Fruit fly (Drosophila melanogaster): ENCODE measurements around the gene CG7841.
A peak's percentile ranks its signal among the peaks of the same experiment; 100 is the strongest.

CG7841 gene

DNA sequence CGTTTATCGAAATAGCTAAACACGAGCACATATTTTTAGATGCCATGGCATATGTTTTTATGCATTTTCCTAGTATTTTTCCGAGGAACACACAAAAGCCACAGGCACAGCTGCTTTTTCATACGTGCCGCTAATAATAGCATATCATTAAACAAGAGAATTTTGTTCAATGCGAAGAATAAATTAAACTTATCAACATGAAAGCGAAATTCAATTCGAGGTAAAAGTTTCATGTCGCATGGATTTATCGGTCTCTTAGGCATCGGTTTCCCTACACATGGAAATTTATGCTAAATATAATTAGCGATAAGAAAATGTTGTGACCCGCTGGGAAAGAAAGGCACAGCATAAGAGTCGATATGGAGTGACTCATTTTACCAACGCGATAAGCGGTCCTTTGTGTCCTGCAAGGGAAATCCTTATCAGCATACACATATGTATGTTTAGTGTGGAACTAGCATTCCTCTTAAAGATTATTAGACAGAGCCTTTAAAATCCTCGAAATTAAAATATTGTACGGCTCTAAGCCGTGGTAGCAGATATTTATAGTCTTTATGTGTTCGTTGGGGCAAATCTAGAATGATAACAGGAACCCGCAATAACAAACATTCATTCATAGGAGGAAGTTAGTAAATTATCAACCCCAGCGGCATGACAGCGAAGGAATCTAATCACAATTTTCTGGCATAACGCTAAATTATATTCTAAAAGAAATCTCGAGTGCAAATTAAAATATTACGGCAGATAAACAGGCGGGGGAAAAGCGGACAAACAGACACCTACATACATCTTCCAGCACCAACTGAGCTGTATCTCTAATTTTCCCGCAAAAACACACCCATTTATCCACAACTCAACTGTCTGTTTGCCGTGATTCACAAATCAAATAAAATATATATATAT lies 23.6 kb upstream of the CG7841 start, which contains the start of gene CG43248:
CG43248 (minus strand) TSS at position 51 of the 903 bp plus-strand sequence.
- no peak for TF ChIP-seq Mnt (GFP tag; optimal IDR thresholded peaks at IDR 0.05)
- peak; percentile 85 for TF ChIP-seq cic (GFP tag; optimal IDR thresholded peaks at IDR 0.05)

DNA sequence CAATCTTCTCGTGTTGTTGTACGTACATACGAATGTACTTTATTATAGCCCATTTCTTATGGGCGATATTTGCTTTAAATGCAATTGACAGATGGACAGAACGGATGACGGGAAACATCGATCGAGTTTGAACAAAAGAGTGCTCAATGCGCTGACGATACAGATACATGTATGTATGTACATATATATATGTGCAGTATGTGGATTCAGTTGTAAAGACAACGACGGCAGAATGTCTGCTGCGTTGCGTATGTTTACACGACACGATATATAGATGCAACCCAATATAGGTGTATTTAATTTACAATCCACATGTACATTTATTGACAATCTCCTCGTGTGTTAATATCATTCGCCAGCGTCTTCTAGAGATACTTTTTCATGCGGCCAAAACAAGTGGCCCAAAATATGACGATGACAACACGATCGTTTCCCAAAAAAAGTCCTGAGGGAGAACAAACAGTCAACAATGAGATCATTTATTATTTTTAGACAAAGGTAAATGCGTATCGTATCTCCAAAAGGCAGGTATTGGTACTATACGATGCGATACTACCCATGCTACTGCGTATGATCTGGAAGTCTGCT lies 22.7 kb upstream of the CG7841 start:
- TF ChIP-seq CG5204 (GFP tag; optimal IDR thresholded peaks at IDR 0.05) (no peak), Crg-1 (GFP tag; optimal IDR thresholded peaks at IDR 0.05) (no peak), toe (GFP tag; optimal IDR thresholded peaks at IDR 0.05) (no peak), tj (GFP tag; optimal IDR thresholded peaks at IDR 0.05) (peak; percentile 92), CG33017 (tag; optimal IDR thresholded peaks at IDR 0.05) (no peak), CG7045 (GFP tag; optimal IDR thresholded peaks at IDR 0.05) (no peak), cic (GFP tag; optimal IDR thresholded peaks at IDR 0.05) (no peak), cnc (optimal IDR thresholded peaks at IDR 0.05) (no peak), kay (GFP tag; ENCODE audit: borderline replicate concordance) (peak; percentile 66), bab1 (GFP tag; optimal IDR thresholded peaks at IDR 0.05) (no peak)

DNA sequence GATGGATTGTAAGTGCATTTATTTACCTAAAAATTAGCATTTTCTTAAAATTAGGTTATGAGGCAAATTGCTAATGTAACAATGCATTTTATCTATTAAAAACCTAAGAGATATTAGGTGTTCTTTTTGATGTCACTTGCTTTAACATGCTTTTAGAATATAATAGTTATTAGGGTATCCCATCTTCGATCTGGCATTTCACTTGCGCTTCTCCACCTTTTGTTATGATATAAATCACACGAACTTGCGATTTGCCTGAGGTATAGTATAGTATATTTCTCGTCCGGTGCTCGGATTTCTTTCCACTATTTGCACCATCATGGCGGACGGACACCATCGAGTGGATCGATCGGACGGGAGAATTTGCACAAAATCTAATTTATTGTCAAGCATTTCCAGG lies 22.0 kb upstream of the CG7841 start:
- no peak for TF ChIP-seq cic (GFP tag; optimal IDR thresholded peaks at IDR 0.05)
- no peak for TF ChIP-seq ovo (GFP tag; optimal IDR thresholded peaks at IDR 0.05)
- TF ChIP-seq bab1 (GFP tag; optimal IDR thresholded peaks at IDR 0.05) = no peak
- no peak for TF ChIP-seq CG1620 (GFP tag; optimal IDR thresholded peaks at IDR 0.05)
- no peak for TF ChIP-seq CG33017 (tag; optimal IDR thresholded peaks at IDR 0.05)
- no peak for TF ChIP-seq CG7045 (GFP tag; optimal IDR thresholded peaks at IDR 0.05)
- no peak for TF ChIP-seq CG14711 (tag; optimal IDR thresholded peaks at IDR 0.05)
- no peak for TF ChIP-seq kay (GFP tag; ENCODE audit: borderline replicate concordance)
- no peak for TF ChIP-seq pad (GFP tag; optimal IDR thresholded peaks at IDR 0.05)
- no peak for TF ChIP-seq Clk (GFP tag; optimal IDR thresholded peaks at IDR 0.05)
- TF ChIP-seq CG12768 (GFP tag; optimal IDR thresholded peaks at IDR 0.05) = no peak
- TF ChIP-seq Mnt (GFP tag; optimal IDR thresholded peaks at IDR 0.05) = no peak

DNA sequence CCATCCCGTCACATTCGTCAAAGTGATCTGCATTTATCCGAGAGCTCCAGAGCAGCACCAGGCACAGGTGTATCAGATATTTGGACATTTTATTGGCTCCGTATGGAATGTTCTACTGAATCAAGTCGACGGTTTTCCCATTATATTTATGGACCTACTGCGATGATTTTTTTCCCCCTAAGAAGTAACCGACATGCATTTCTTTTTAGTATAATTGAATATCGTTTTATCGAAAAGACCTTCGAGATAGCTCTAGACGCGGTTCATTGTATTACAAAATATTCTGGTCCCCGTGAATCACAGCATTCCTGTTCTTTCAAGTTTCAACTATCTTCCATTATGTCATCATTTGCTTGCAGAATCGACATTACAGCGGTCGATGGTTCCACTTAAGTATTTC lies 21.1 kb upstream of the CG7841 start, which contains the start of gene obst-H:
obst-H (minus strand) TSS at position 101 of the 400 bp plus-strand sequence.
- TF ChIP-seq toe (GFP tag; optimal IDR thresholded peaks at IDR 0.05) = no peak
- TF ChIP-seq CG7101 (tag; optimal IDR thresholded peaks at IDR 0.05) = no peak
- TF ChIP-seq tj (GFP tag; optimal IDR thresholded peaks at IDR 0.05) = no peak
- TF ChIP-seq Hr96 (GFP tag; optimal IDR thresholded peaks at IDR 0.05) = no peak
- no peak for TF ChIP-seq CG7045 (GFP tag; optimal IDR thresholded peaks at IDR 0.05)
- TF ChIP-seq kay (GFP tag; ENCODE audit: borderline replicate concordance) = no peak
- TF ChIP-seq CG1620 (GFP tag; optimal IDR thresholded peaks at IDR 0.05) = no peak
- TF ChIP-seq Clk (GFP tag; optimal IDR thresholded peaks at IDR 0.05) = no peak
- no peak for TF ChIP-seq CG33017 (tag; optimal IDR thresholded peaks at IDR 0.05)
- no peak for TF ChIP-seq CG12768 (GFP tag; optimal IDR thresholded peaks at IDR 0.05)
- no peak for TF ChIP-seq ovo (GFP tag; optimal IDR thresholded peaks at IDR 0.05)
- TF ChIP-seq CG11617 (GFP tag; optimal IDR thresholded peaks at IDR 0.05) = no peak
- TF ChIP-seq bab1 (GFP tag; optimal IDR thresholded peaks at IDR 0.05) = no peak
- no peak for TF ChIP-seq cic (GFP tag; optimal IDR thresholded peaks at IDR 0.05)

DNA sequence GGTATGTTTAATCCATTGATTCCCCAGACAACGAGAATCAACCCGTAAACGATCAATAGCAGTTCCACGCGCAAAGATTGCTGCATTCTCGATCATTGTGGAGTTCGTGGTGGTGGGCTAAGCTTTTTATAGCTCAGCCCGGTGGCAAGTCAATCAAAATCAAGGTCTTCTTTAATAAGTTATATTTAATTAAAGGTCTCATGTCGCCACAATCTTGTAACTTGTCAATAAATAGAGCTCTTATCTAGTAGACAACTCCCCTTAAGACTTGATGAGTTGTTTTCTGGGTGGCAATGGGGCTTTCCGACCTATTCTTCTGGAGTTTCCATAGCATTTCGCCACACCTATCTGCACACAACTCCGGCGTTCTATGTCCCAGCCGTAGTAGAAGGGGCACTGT lies 20.0 kb upstream of the CG7841 start, which contains the start of gene CG42728:
CG42728 (minus strand) TSS at position 101 of the 400 bp plus-strand sequence.
- no peak for TF ChIP-seq CG7045 (GFP tag; optimal IDR thresholded peaks at IDR 0.05)
- TF ChIP-seq CG11617 (GFP tag; optimal IDR thresholded peaks at IDR 0.05) = no peak
- no peak for TF ChIP-seq pad (GFP tag; optimal IDR thresholded peaks at IDR 0.05)
- TF ChIP-seq Crg-1 (GFP tag; optimal IDR thresholded peaks at IDR 0.05) = no peak
- TF ChIP-seq CG14711 (tag; optimal IDR thresholded peaks at IDR 0.05) = no peak
- no peak for TF ChIP-seq cic (GFP tag; optimal IDR thresholded peaks at IDR 0.05)
- no peak for TF ChIP-seq Hr96 (GFP tag; optimal IDR thresholded peaks at IDR 0.05)
- no peak for TF ChIP-seq CG1620 (GFP tag; optimal IDR thresholded peaks at IDR 0.05)
- TF ChIP-seq CG7101 (tag; optimal IDR thresholded peaks at IDR 0.05) = no peak
- TF ChIP-seq CG5204 (GFP tag; optimal IDR thresholded peaks at IDR 0.05) = no peak
- TF ChIP-seq toe (GFP tag; optimal IDR thresholded peaks at IDR 0.05) = no peak
- TF ChIP-seq CG33017 (tag; optimal IDR thresholded peaks at IDR 0.05) = no peak
- no peak for TF ChIP-seq bab1 (GFP tag; optimal IDR thresholded peaks at IDR 0.05)
- no peak for TF ChIP-seq kay (GFP tag; ENCODE audit: borderline replicate concordance)
- no peak for TF ChIP-seq tj (GFP tag; optimal IDR thresholded peaks at IDR 0.05)
- no peak for TF ChIP-seq ovo (GFP tag; optimal IDR thresholded peaks at IDR 0.05)
- no peak for TF ChIP-seq Clk (GFP tag; optimal IDR thresholded peaks at IDR 0.05)

DNA sequence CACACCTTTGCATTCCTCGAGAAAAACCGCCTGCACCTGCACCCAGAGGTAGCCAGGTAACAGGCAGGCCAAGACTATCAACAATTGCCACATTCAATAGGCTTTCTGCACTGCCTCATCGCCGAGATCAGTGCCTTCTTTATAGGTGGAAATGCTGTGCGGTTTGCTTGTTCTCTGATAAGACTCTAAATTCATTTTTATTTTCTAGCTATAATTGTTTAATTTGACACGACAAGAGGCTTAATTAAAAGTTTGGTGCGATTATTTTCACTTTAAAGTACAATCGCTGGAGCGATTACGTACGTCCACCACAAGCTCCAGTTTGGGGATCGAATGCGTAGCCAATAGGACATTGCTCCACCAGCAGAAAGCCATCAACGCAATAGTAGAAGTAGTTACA lies 19.4 kb upstream of the CG7841 start, which contains the start of gene CG42729:
CG42729 (minus strand) TSS at position 101 of the 400 bp plus-strand sequence.
- TF ChIP-seq bab1 (GFP tag; optimal IDR thresholded peaks at IDR 0.05) (no peak), toe (GFP tag; optimal IDR thresholded peaks at IDR 0.05) (no peak), CG1620 (GFP tag; optimal IDR thresholded peaks at IDR 0.05) (no peak)

All from whole organism, adult.